Worm (Caenorhabditis elegans) whole organism, L1 larva: ENCODE measurements around the gene srd-39.

Source experiments
- C16A3.4 ChIP-seq: fragments of 150-350 bp; optimal IDR thresholded peaks from 2 replicates; lab custom pipeline; 2014; ENCODE audit warnings: missing biosample characterization, missing genetic modification characterization
- C34B4.2 ChIP-seq: sonication (generic microtip); optimal IDR thresholded peaks from 2 replicates; lab custom pipeline; 2017; ENCODE audit warnings: mild to moderate bottlenecking, missing genetic modification characterization, missing compliant biosample characterization
- F16B12.6 ChIP-seq: fragments of 150-350 bp; optimal IDR thresholded peaks from 2 replicates; lab custom pipeline; 2014; ENCODE audit warnings: missing biosample characterization, missing genetic modification characterization
- Y116A8C.19 ChIP-seq: sonication (generic microtip); optimal IDR thresholded peaks from 2 replicates; lab custom pipeline; 2016; ENCODE audit warnings: missing compliant biosample characterization, missing genetic modification characterization, borderline replicate concordance
- alr-1 ChIP-seq: fragments of 200-800 bp; sonication (Bioruptor generic); optimal IDR thresholded peaks from 2 replicates; lab custom pipeline; 2018; ENCODE audit warnings: borderline replicate concordance, mild to moderate bottlenecking, missing genetic modification characterization, missing compliant biosample characterization
- ceh-8 ChIP-seq: fragments of 200-800 bp; sonication (Bioruptor generic); optimal IDR thresholded peaks from 2 replicates; lab custom pipeline; 2018; ENCODE audit warnings: mild to moderate bottlenecking, missing genetic modification characterization, moderate library complexity, missing compliant biosample characterization
- ceh-88 ChIP-seq: fragments of 200-800 bp; sonication (Bioruptor generic); IDR thresholded peaks from 2 replicates; pipeline ENCODE4 v1.3.6; 2022; ENCODE audit warnings: missing genetic modification characterization, missing compliant biosample characterization
- ceh-90 ChIP-seq: sonication (generic microtip); optimal IDR thresholded peaks from 2 replicates; lab custom pipeline; 2016; ENCODE audit warnings: missing genetic modification characterization, missing compliant biosample characterization
- dpl-1 ChIP-seq, 3 experiments: fragments of 150-350 bp in 2 of 3; sonication (generic microtip) in 1 of 3; optimal IDR thresholded peaks; 2 replicates each; lab custom pipeline; 2014 to 2017; ENCODE audit warnings: missing biosample characterization in 3 of 3, missing genetic modification characterization in 3 of 3, missing genetic modification reagents in 3 of 3
- efl-1 ChIP-seq, 4 experiments: fragments of 150-350 bp; optimal IDR thresholded peaks in 3 of 4; peaks in 1 of 4; 1 replicate in 1 of 4; 2 replicates in 3 of 4; lab custom pipeline; 2014; ENCODE audit warnings: missing biosample characterization in 2 of 4, missing genetic modification characterization in 2 of 4, missing genetic modification reagents in 2 of 4
- egl-13 ChIP-seq: sonication (generic microtip); optimal IDR thresholded peaks from 2 replicates; lab custom pipeline; 2016; ENCODE audit warnings: missing genotype, missing genetic modification reagents, missing genetic modification characterization, missing compliant biosample characterization
- elt-2 ChIP-seq: sonication (generic microtip); optimal IDR thresholded peaks from 2 replicates; lab custom pipeline; 2016; ENCODE audit warnings: missing genetic modification characterization, mild to moderate bottlenecking, inconsistent platforms, missing compliant biosample characterization, missing genetic modification reagents
- elt-3 ChIP-seq, 6 experiments: fragments of 150-350 bp in 1 of 6; sonication (generic microtip); optimal IDR thresholded peaks; 2 replicates each; lab custom pipeline; 2017 to 2018; ENCODE audit warnings: missing biosample characterization in 6 of 6, missing genetic modification characterization in 6 of 6, inconsistent platforms in 1 of 6
- fkh-4 ChIP-seq: sonication (generic microtip); optimal IDR thresholded peaks from 2 replicates; lab custom pipeline; 2016; ENCODE audit warnings: missing compliant biosample characterization, missing genetic modification characterization, borderline replicate concordance
- fkh-8 ChIP-seq: sonication (generic microtip); optimal IDR thresholded peaks from 2 replicates; lab custom pipeline; 2016; ENCODE audit warnings: mild to moderate bottlenecking, missing genetic modification characterization, missing compliant biosample characterization
- hlh-4 ChIP-seq: sonication (generic microtip); optimal IDR thresholded peaks from 2 replicates; lab custom pipeline; 2016; ENCODE audit warnings: mild to moderate bottlenecking, missing genetic modification characterization, missing compliant biosample characterization
- hpl-2 ChIP-seq: fragments of 150-350 bp; optimal IDR thresholded peaks from 2 replicates; lab custom pipeline; 2014; ENCODE audit warnings: missing biosample characterization, missing genetic modification reagents, missing genetic modification characterization
- isw-1 ChIP-seq: fragments of 200-800 bp; sonication (Bioruptor generic); IDR thresholded peaks from 2 replicates; pipeline ENCODE4 v1.3.6; 2022; ENCODE audit warnings: missing genetic modification characterization, missing compliant biosample characterization
- jun-1 ChIP-seq: fragments of 150-350 bp; optimal IDR thresholded peaks from 2 replicates; lab custom pipeline; 2014; ENCODE audit warnings: missing biosample characterization, missing genetic modification reagents, missing genetic modification characterization
- lin-14 ChIP-seq: fragments of 200-800 bp; sonication (Bioruptor generic); optimal IDR thresholded peaks from 2 replicates; lab custom pipeline; 2018; ENCODE audit warnings: mild to moderate bottlenecking, missing genetic modification characterization, moderate library complexity, missing compliant biosample characterization
- lin-15B ChIP-seq: fragments of 150-350 bp; sonication (generic microtip); optimal IDR thresholded peaks from 3 replicates; lab custom pipeline; 2014; ENCODE audit warnings: missing biosample characterization, missing genetic modification characterization
- lin-35 ChIP-seq, 2 experiments: fragments of 150-350 bp; optimal IDR thresholded peaks; 2 replicates each; lab custom pipeline; 2014; ENCODE audit warnings: missing biosample characterization in 2 of 2, missing genetic modification characterization in 2 of 2, missing genetic modification reagents in 2 of 2
- lin-39 ChIP-seq: fragments of 150-350 bp; optimal IDR thresholded peaks from 2 replicates; lab custom pipeline; 2014; ENCODE audit warnings: missing biosample characterization, missing genetic modification reagents, missing genetic modification characterization
- lsy-2 ChIP-seq, 2 experiments: fragments of 150-350 bp; optimal IDR thresholded peaks; 2 replicates each; lab custom pipeline; 2014; ENCODE audit warnings: missing biosample characterization in 2 of 2, missing genetic modification characterization in 2 of 2
- mdl-1 ChIP-seq, 2 experiments: fragments of 150-350 bp; optimal IDR thresholded peaks; 2 replicates each; lab custom pipeline; 2014 to 2017; ENCODE audit warnings: missing biosample characterization in 2 of 2, missing genetic modification characterization in 2 of 2, inconsistent platforms in 1 of 2
- nhr-20 ChIP-seq: sonication (generic microtip); optimal IDR thresholded peaks from 2 replicates; lab custom pipeline; 2016; ENCODE audit warnings: mild to moderate bottlenecking, missing genetic modification characterization, missing compliant biosample characterization
- nhr-237 ChIP-seq: fragments of 150-350 bp; optimal IDR thresholded peaks from 2 replicates; lab custom pipeline; 2014; ENCODE audit warnings: missing biosample characterization, missing genetic modification characterization
- nhr-71 ChIP-seq: sonication (generic microtip); optimal IDR thresholded peaks from 2 replicates; lab custom pipeline; 2016; ENCODE audit warnings: mild to moderate bottlenecking, missing genetic modification characterization, moderate library complexity, missing compliant biosample characterization
- nhr-76 ChIP-seq: sonication (generic microtip); optimal IDR thresholded peaks from 2 replicates; lab custom pipeline; 2017; ENCODE audit warnings: missing biosample characterization, missing genetic modification characterization
- nhr-84 ChIP-seq: sonication (generic microtip); optimal IDR thresholded peaks from 2 replicates; lab custom pipeline; 2017; ENCODE audit warnings: missing biosample characterization, missing genetic modification characterization
- nhr-85 ChIP-seq: sonication (generic microtip); peaks from one replicate; lab custom pipeline; 2016; ENCODE audit warnings: missing genetic modification characterization, inconsistent platforms, missing compliant biosample characterization
- nhr-90 ChIP-seq: sonication (generic microtip); optimal IDR thresholded peaks from 2 replicates; lab custom pipeline; 2016; ENCODE audit warnings: mild to moderate bottlenecking, missing genetic modification characterization, missing compliant biosample characterization; ENCODE audit not compliant: poor library complexity
- pqm-1 ChIP-seq: sonication (generic microtip); optimal IDR thresholded peaks from 3 replicates; lab custom pipeline; 2017; ENCODE audit warnings: missing biosample characterization, missing genetic modification characterization
- skn-1 ChIP-seq: fragments of 150-350 bp; optimal IDR thresholded peaks from 2 replicates; lab custom pipeline; 2014; ENCODE audit warnings: missing biosample characterization, missing genetic modification characterization
- sox-4 ChIP-seq: sonication (generic microtip); optimal IDR thresholded peaks from 2 replicates; lab custom pipeline; 2016; ENCODE audit warnings: missing genetic modification characterization, missing compliant biosample characterization
- sup-37 ChIP-seq: fragments of 200-800 bp; sonication (Bioruptor generic); optimal IDR thresholded peaks from 2 replicates; lab custom pipeline; 2018; ENCODE audit warnings: mild to moderate bottlenecking, missing genetic modification characterization, missing compliant biosample characterization
- tlp-1 ChIP-seq: fragments of 150-350 bp; optimal IDR thresholded peaks from 2 replicates; lab custom pipeline; 2014; ENCODE audit warnings: missing biosample characterization, missing genetic modification characterization
- unc-130 ChIP-seq: fragments of 150-350 bp; optimal IDR thresholded peaks from 2 replicates; lab custom pipeline; 2017; ENCODE audit warnings: missing biosample characterization, missing genetic modification characterization, inconsistent platforms
- unc-86 ChIP-seq: sonication (generic microtip); optimal IDR thresholded peaks from 2 replicates; lab custom pipeline; 2016; ENCODE audit warnings: missing genetic modification characterization, missing compliant biosample characterization
- unc-98 ChIP-seq: fragments of 200-800 bp; sonication (Bioruptor generic); IDR thresholded peaks from 2 replicates; pipeline ENCODE4 v1.3.6; 2022; ENCODE audit warnings: missing genetic modification characterization, missing compliant biosample characterization

srd-39 gene

ce11 chrX:13311641-13312423, 11.4 kb upstream of the srd-39 start, which contains the start of gene F46G10.1:
TSS of gene F46G10.1 (minus strand) at chrX:13311755.
- TF ChIP-seq hlh-4 (tag; lab: Kevin White, UChicago) (no peak), nhr-20 (tag; lab: Kevin White, UChicago) (no peak), efl-1 (optimal IDR thresholded peaks at IDR 0.05; lab: Kevin White, UChicago) (no peak), efl-1 (GFP tag; optimal IDR thresholded peaks at IDR 0.05 in 1 of 2; lab: Kevin White, UChicago) (peak in 1 of 2 experiments; percentile 90), lin-35 (GFP tag; optimal IDR thresholded peaks at IDR 0.05; lab: Kevin White, UChicago) (peak in 1 of 2 experiments; percentile 22), unc-130 (no peak), elt-2 (tag; lab: Kevin White, UChicago) (peak; percentile 55), F16B12.6 (tag; lab: Kevin White, UChicago) (no peak), egl-13 (tag; lab: Kevin White, UChicago) (no peak), ceh-90 (no peak)

ce11 chrX:13310763-13311162, 10.4 kb upstream of the srd-39 start:
- TF ChIP-seq nhr-237 (tag; lab: Kevin White, UChicago) (no peak), mdl-1 (tag; optimal IDR thresholded peaks at IDR 0.05; lab: Kevin White, UChicago) (peak in 1 of 2 experiments; percentile 30), nhr-84 (tag; lab: Kevin White, UChicago) (no peak), lin-15B (tag; lab: Kevin White, UChicago) (no peak), jun-1 (tag; lab: Kevin White, UChicago) (peak; percentile 12), pqm-1 (tag; lab: Kevin White, UChicago) (peak; percentile 76), dpl-1 (GFP tag; optimal IDR thresholded peaks at IDR 0.05; lab: Kevin White, UChicago) (no peak), lin-39 (tag; lab: Kevin White, UChicago) (no peak), unc-86 (tag; lab: Kevin White, UChicago) (no peak), elt-2 (tag; lab: Kevin White, UChicago) (peak; percentile 88), unc-98 (GFP tag; lab: Robert Waterston, UW) (no peak), elt-3 (tag; optimal IDR thresholded peaks at IDR 0.05; lab: Kevin White, UChicago) (no peak), nhr-20 (tag; lab: Kevin White, UChicago) (peak; percentile 19), alr-1 (tag; lab: Kevin White, UChicago) (no peak), lin-35 (GFP tag; optimal IDR thresholded peaks at IDR 0.05; lab: Kevin White, UChicago) (peak in 1 of 2 experiments; percentile 60), nhr-90 (peak; percentile 13), F16B12.6 (tag; lab: Kevin White, UChicago) (no peak), sox-4 (tag; lab: Kevin White, UChicago) (no peak), sup-37 (no peak), tlp-1 (tag; lab: Kevin White, UChicago) (no peak), isw-1 (GFP tag; lab: Robert Waterston, UW) (no peak), lin-14 (GFP tag; lab: Kevin White, UChicago) (peak; percentile 22), ceh-88 (no peak), lsy-2 (tag; optimal IDR thresholded peaks at IDR 0.05; lab: Kevin White, UChicago) (no peak), fkh-4 (tag; lab: Kevin White, UChicago) (no peak), C34B4.2 (tag; lab: Kevin White, UChicago) (no peak), fkh-8 (tag; lab: Kevin White, UChicago) (no peak), C16A3.4 (no peak), nhr-71 (tag; lab: Kevin White, UChicago) (no peak)

ce11 chrX:13308745-13309144, 8.3 kb upstream of the srd-39 start, which contains the start of gene srxa-8:
TSS of gene srxa-8 (minus strand) at chrX:13308845.
- TF ChIP-seq unc-98 (GFP tag; lab: Robert Waterston, UW) (no peak), nhr-84 (tag; lab: Kevin White, UChicago) (no peak), Y116A8C.19 (tag; lab: Kevin White, UChicago) (no peak), fkh-4 (tag; lab: Kevin White, UChicago) (no peak), lin-39 (tag; lab: Kevin White, UChicago) (no peak), ceh-8 (GFP tag; lab: Kevin White, UChicago) (no peak), hpl-2 (GFP tag; lab: Kevin White, UChicago) (no peak), nhr-85 (tag; lab: Kevin White, UChicago) (no peak), elt-2 (tag; lab: Kevin White, UChicago) (no peak), ceh-88 (no peak), sox-4 (tag; lab: Kevin White, UChicago) (no peak), skn-1 (tag; lab: Kevin White, UChicago) (no peak), nhr-76 (tag; lab: Kevin White, UChicago) (no peak), nhr-237 (tag; lab: Kevin White, UChicago) (no peak), C16A3.4 (no peak)
